Worm (Caenorhabditis elegans) whole organism, early embryonic: ENCODE measurements around the gene C17C3.5.

ENCODE experiments used
- ama-1 ChIP-seq: fragments of 150-350 bp; optimal IDR thresholded peaks from 2 replicates; lab custom pipeline; 2014
- flt-1 ChIP-seq: fragments of 200-800 bp; sonication (Bioruptor generic); IDR thresholded peaks from 2 replicates; pipeline ENCODE4 v1.3.6; 2022; ENCODE audit warnings: missing genetic modification characterization, missing compliant biosample characterization
- hmbx-1 ChIP-seq: sonication (generic microtip); optimal IDR thresholded peaks from 2 replicates; lab custom pipeline; 2016; ENCODE audit warnings: mild to moderate bottlenecking, missing genetic modification characterization, missing compliant biosample characterization

DNA sequence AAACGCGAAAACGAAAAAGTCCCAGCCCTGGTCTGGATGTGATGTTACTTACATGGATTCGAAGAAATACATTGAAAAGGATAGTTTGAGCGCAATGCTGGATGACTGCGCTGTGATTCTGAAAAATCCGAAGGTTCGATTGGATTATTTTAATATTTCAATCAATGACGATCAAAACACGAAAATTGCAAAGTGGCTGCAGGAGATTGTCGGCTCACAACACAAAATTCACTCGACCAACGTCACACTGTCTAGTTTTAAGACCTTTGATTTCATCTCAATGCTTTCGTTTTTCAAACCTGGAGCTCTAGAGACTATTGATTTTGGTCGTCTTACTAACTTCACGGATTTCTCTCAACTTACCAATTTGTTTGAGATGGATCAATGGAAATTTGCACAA is at the start of gene C17C3.5:
- TF ChIP-seq ama-1 = no peak
- no peak for TF ChIP-seq flt-1 (GFP tag; lab: Robert Waterston, UW)
- no peak for TF ChIP-seq hmbx-1 (tag; lab: Kevin White, UChicago)
